Worm (Caenorhabditis elegans) whole organism, young adult: Measurements from ENCODE around the gene cut-3.
A peak's percentile ranks its signal among the peaks of the same experiment; 100 is the strongest.

Experiments used
- B0035.1 ChIP-seq: sonication (generic microtip); optimal IDR thresholded peaks from 2 replicates; lab custom pipeline; 2016; ENCODE audit warnings: missing genetic modification characterization, mild to moderate bottlenecking, missing compliant biosample characterization, missing genotype, missing genetic modification reagents
- B0261.1 ChIP-seq: sonication (generic microtip); optimal IDR thresholded peaks from 2 replicates; lab custom pipeline; 2016; ENCODE audit warnings: mild to moderate bottlenecking, missing genetic modification characterization, moderate library complexity, missing compliant biosample characterization
- B0336.3 ChIP-seq: fragments of 200-800 bp; sonication (Bioruptor generic); IDR thresholded peaks from 2 replicates; pipeline ENCODE4 v1.3.6; 2022; ENCODE audit warnings: missing genetic modification characterization, missing compliant biosample characterization
- D2030.7 ChIP-seq: fragments of 200-800 bp; sonication (Bioruptor generic); IDR thresholded peaks from 2 replicates; pipeline ENCODE4 v1.3.6; 2022; ENCODE audit warnings: missing genetic modification reagents, missing genetic modification characterization, missing compliant biosample characterization
- F22D6.2 ChIP-seq: sonication (generic microtip); optimal IDR thresholded peaks from 2 replicates; lab custom pipeline; 2016; ENCODE audit warnings: mild to moderate bottlenecking, missing genetic modification characterization, missing compliant biosample characterization
- F37B4.10 ChIP-seq: fragments of 200-800 bp; sonication (Bioruptor generic); IDR thresholded peaks from 2 replicates; pipeline ENCODE4 v1.3.6; 2022; ENCODE audit warnings: missing genetic modification characterization, missing compliant biosample characterization
- F57A8.1 ChIP-seq: fragments of 200-800 bp; sonication (Bioruptor generic); optimal IDR thresholded peaks from 2 replicates; lab custom pipeline; 2018; ENCODE audit warnings: mild to moderate bottlenecking, missing genetic modification characterization, moderate library complexity, missing compliant biosample characterization
- K12H6.12 ChIP-seq: fragments of 200-800 bp; sonication (Bioruptor generic); optimal IDR thresholded peaks from 2 replicates; lab custom pipeline; 2018; ENCODE audit warnings: mild to moderate bottlenecking, missing genetic modification characterization, missing compliant biosample characterization
- T26A5.8 ChIP-seq: sonication (generic microtip); optimal IDR thresholded peaks from 2 replicates; lab custom pipeline; 2016; ENCODE audit warnings: missing genetic modification characterization, missing compliant biosample characterization
- Y56A3A.18 ChIP-seq: fragments of 200-800 bp; sonication (Bioruptor generic); IDR thresholded peaks from 2 replicates; pipeline ENCODE4 v1.3.6; 2022; ENCODE audit warnings: missing genetic modification reagents, missing genetic modification characterization, missing compliant biosample characterization
- akir-1 ChIP-seq: fragments of 200-800 bp; sonication (Bioruptor generic); optimal IDR thresholded peaks from 2 replicates; lab custom pipeline; 2018; ENCODE audit warnings: mild to moderate bottlenecking, missing genetic modification characterization, moderate library complexity, missing compliant biosample characterization
- athp-1 ChIP-seq: sonication (generic microtip); optimal IDR thresholded peaks from 2 replicates; lab custom pipeline; 2017; ENCODE audit warnings: mild to moderate bottlenecking, missing genetic modification characterization, missing compliant biosample characterization
- attf-6 ChIP-seq: fragments of 200-800 bp; sonication (Bioruptor generic); IDR thresholded peaks from 2 replicates; pipeline ENCODE4 v1.3.6; 2022; ENCODE audit warnings: missing genetic modification reagents, missing genetic modification characterization, missing compliant biosample characterization
- bed-1 ChIP-seq: fragments of 200-800 bp; sonication (Bioruptor generic); IDR thresholded peaks from 2 replicates; pipeline ENCODE4 v1.3.6; 2022; ENCODE audit warnings: missing genetic modification reagents, missing genetic modification characterization, missing compliant biosample characterization
- bed-2 ChIP-seq: fragments of 200-800 bp; sonication (Bioruptor generic); IDR thresholded peaks from 2 replicates; pipeline ENCODE4 v1.3.6; 2022; ENCODE audit warnings: missing genetic modification reagents, missing genetic modification characterization, missing compliant biosample characterization
- ceh-27 ChIP-seq: fragments of 200-800 bp; sonication (Bioruptor generic); optimal IDR thresholded peaks from 2 replicates; lab custom pipeline; 2018; ENCODE audit warnings: mild to moderate bottlenecking, missing genetic modification characterization, moderate library complexity, missing compliant biosample characterization
- ceh-58 ChIP-seq: fragments of 200-800 bp; sonication (Bioruptor generic); IDR thresholded peaks from 2 replicates; pipeline ENCODE4 v1.3.6; 2022; ENCODE audit warnings: missing genetic modification characterization, missing compliant biosample characterization
- ceh-79 ChIP-seq: sonication (generic microtip); optimal IDR thresholded peaks from 2 replicates; lab custom pipeline; 2017; ENCODE audit warnings: mild to moderate bottlenecking, missing genetic modification characterization, missing compliant biosample characterization
- dpl-1 ChIP-seq: fragments of 150-350 bp; optimal IDR thresholded peaks from 2 replicates; lab custom pipeline; 2014; ENCODE audit warnings: missing biosample characterization, missing genetic modification reagents, missing genetic modification characterization
- efl-1 ChIP-seq: fragments of 150-350 bp; optimal IDR thresholded peaks from 2 replicates; lab custom pipeline; 2014; ENCODE audit warnings: missing biosample characterization, missing genetic modification reagents, missing genetic modification characterization
- ekl-4 ChIP-seq: fragments of 200-800 bp; sonication (Bioruptor generic); IDR thresholded peaks from 2 replicates; pipeline ENCODE4 v1.3.6; 2022; ENCODE audit warnings: missing genetic modification reagents, missing genetic modification characterization, missing compliant biosample characterization
- ets-4 ChIP-seq: fragments of 200-800 bp; sonication (Bioruptor generic); optimal IDR thresholded peaks from 2 replicates; lab custom pipeline; 2018; ENCODE audit warnings: mild to moderate bottlenecking, missing genetic modification characterization, missing compliant biosample characterization
- fkh-3 ChIP-seq: sonication (generic microtip); optimal IDR thresholded peaks from 2 replicates; lab custom pipeline; 2016; ENCODE audit warnings: mild to moderate bottlenecking, missing genetic modification characterization, missing compliant biosample characterization
- gei-17 ChIP-seq: fragments of 200-800 bp; sonication (Bioruptor generic); optimal IDR thresholded peaks from 2 replicates; lab custom pipeline; 2018; ENCODE audit warnings: mild to moderate bottlenecking, missing genetic modification characterization, missing compliant biosample characterization
- hmg-1.2 ChIP-seq: fragments of 200-800 bp; sonication (Bioruptor generic); IDR thresholded peaks from 2 replicates; pipeline ENCODE4 v1.3.6; 2022; ENCODE audit warnings: missing genetic modification reagents, missing genetic modification characterization, missing compliant biosample characterization
- let-526 ChIP-seq: fragments of 200-800 bp; sonication (Bioruptor generic); IDR thresholded peaks from 2 replicates; pipeline ENCODE4 v1.3.6; 2022; ENCODE audit warnings: missing genetic modification reagents, missing genetic modification characterization, missing compliant biosample characterization
- lin-26 ChIP-seq: fragments of 200-800 bp; sonication (Bioruptor generic); IDR thresholded peaks from 2 replicates; pipeline ENCODE4 v1.3.6; 2022; ENCODE audit warnings: missing genetic modification reagents, missing genetic modification characterization, missing compliant biosample characterization
- lin-40 ChIP-seq: sonication (generic microtip); optimal IDR thresholded peaks from 2 replicates; lab custom pipeline; 2016; ENCODE audit warnings: missing genetic modification characterization, mild to moderate bottlenecking, missing compliant biosample characterization, missing genotype, missing genetic modification reagents
- lsl-1 ChIP-seq: fragments of 200-800 bp; sonication (Bioruptor generic); optimal IDR thresholded peaks from 2 replicates; lab custom pipeline; 2018; ENCODE audit warnings: mild to moderate bottlenecking, missing genetic modification characterization, moderate library complexity, missing compliant biosample characterization
- mes-4 ChIP-seq: sonication (generic microtip); optimal IDR thresholded peaks from 2 replicates; lab custom pipeline; 2016; ENCODE audit warnings: missing genotype, missing genetic modification characterization, missing compliant biosample characterization
- nfya-1 ChIP-seq: sonication (generic microtip); optimal IDR thresholded peaks from 2 replicates; lab custom pipeline; 2017; ENCODE audit warnings: antibody characterized with exemption, missing compliant biosample characterization, missing genetic modification characterization, borderline replicate concordance; ENCODE audit not compliant: insufficient read depth
- nhr-179 ChIP-seq: sonication (generic microtip); optimal IDR thresholded peaks from 2 replicates; lab custom pipeline; 2016; ENCODE audit warnings: mild to moderate bottlenecking, missing genetic modification characterization, missing compliant biosample characterization
- nhr-80 ChIP-seq: sonication (generic microtip); optimal IDR thresholded peaks from 2 replicates; lab custom pipeline; 2016; ENCODE audit warnings: missing genetic modification characterization, missing compliant biosample characterization
- nhr-90 ChIP-seq: sonication (generic microtip); optimal IDR thresholded peaks from 2 replicates; lab custom pipeline; 2016; ENCODE audit warnings: missing genotype, mild to moderate bottlenecking, missing genetic modification characterization, missing compliant biosample characterization
- pha-4 ChIP-seq: fragments of 150-350 bp; sonication (generic microtip); optimal IDR thresholded peaks from 2 replicates; lab custom pipeline; 2014; ENCODE audit warnings: missing biosample characterization, missing genetic modification reagents, missing genetic modification characterization
- rpc-1 ChIP-seq, 2 experiments: fragments of 150-350 bp in 1 of 2; sonication (generic microtip) in 1 of 2; optimal IDR thresholded peaks; 2 replicates each; lab custom pipeline; 2014 to 2018; ENCODE audit warnings: missing biosample characterization in 1 of 2, missing genetic modification characterization in 1 of 2, missing genetic modification reagents in 1 of 2, missing genotype in 1 of 2
- sea-2 ChIP-seq: fragments of 200-800 bp; sonication (Bioruptor generic); IDR thresholded peaks from 2 replicates; pipeline ENCODE4 v1.3.6; 2022; ENCODE audit warnings: missing genetic modification characterization, missing compliant biosample characterization
- snpc-1.1 ChIP-seq: sonication (generic microtip); optimal IDR thresholded peaks from 2 replicates; lab custom pipeline; 2017; ENCODE audit warnings: missing genetic modification characterization, mild to moderate bottlenecking, missing compliant biosample characterization, antibody characterized with exemption, moderate library complexity, missing genotype, missing genetic modification reagents; ENCODE audit not compliant: insufficient read depth
- snpc-1.3 ChIP-seq: sonication (generic microtip); optimal IDR thresholded peaks from 2 replicates; lab custom pipeline; 2017; ENCODE audit warnings: missing genetic modification characterization, mild to moderate bottlenecking, missing compliant biosample characterization, antibody characterized with exemption, moderate library complexity, missing genotype, missing genetic modification reagents; ENCODE audit not compliant: insufficient read depth
- snpc-4 ChIP-seq, 5 experiments: fragments of 150-350 bp in 1 of 5; sonication (generic microtip) in 4 of 5; optimal IDR thresholded peaks; 2 replicates each; lab custom pipeline; 2014 to 2018; ENCODE audit warnings: missing genetic modification characterization in 5 of 5, missing biosample characterization in 3 of 5, antibody characterized with exemption in 2 of 5, mild to moderate bottlenecking in 2 of 5, missing compliant biosample characterization in 2 of 5, missing genotype in 2 of 5, moderate library complexity in 2 of 5, missing genetic modification reagents in 1 of 5
- somi-1 ChIP-seq: fragments of 200-800 bp; sonication (Bioruptor generic); optimal IDR thresholded peaks from 2 replicates; lab custom pipeline; 2018; ENCODE audit warnings: mild to moderate bottlenecking, missing genetic modification characterization, missing compliant biosample characterization
- tlf-1 ChIP-seq: fragments of 200-800 bp; sonication (Bioruptor generic); optimal IDR thresholded peaks from 2 replicates; lab custom pipeline; 2018; ENCODE audit warnings: mild to moderate bottlenecking, missing genetic modification characterization, missing compliant biosample characterization
- zfh-2 ChIP-seq: fragments of 200-800 bp; sonication (Bioruptor generic); conservative IDR thresholded peaks from 2 replicates; pipeline ENCODE4 v1.3.6; 2022; ENCODE audit warnings: missing genetic modification reagents, missing genetic modification characterization, missing compliant biosample characterization
- zim-3 ChIP-seq: sonication (generic microtip); optimal IDR thresholded peaks from 2 replicates; lab custom pipeline; 2017; ENCODE audit warnings: mild to moderate bottlenecking, missing genetic modification characterization, moderate library complexity, missing compliant biosample characterization
- ztf-18 ChIP-seq: sonication (generic microtip); optimal IDR thresholded peaks from 2 replicates; lab custom pipeline; 2016; ENCODE audit warnings: missing genotype, mild to moderate bottlenecking, missing genetic modification characterization, missing compliant biosample characterization
- ztf-26 ChIP-seq: sonication (generic microtip); optimal IDR thresholded peaks from 2 replicates; lab custom pipeline; 2017; ENCODE audit warnings: missing genetic modification characterization, missing compliant biosample characterization
- ztf-28 ChIP-seq: fragments of 200-800 bp; sonication (Bioruptor generic); IDR thresholded peaks from 2 replicates; pipeline ENCODE4 v1.3.6; 2022; ENCODE audit warnings: missing genetic modification reagents, missing genetic modification characterization, missing compliant biosample characterization
- ztf-6 ChIP-seq: fragments of 200-800 bp; sonication (Bioruptor generic); IDR thresholded peaks from 2 replicates; pipeline ENCODE4 v1.3.6; 2022; ENCODE audit warnings: missing genetic modification reagents, missing genetic modification characterization, missing compliant biosample characterization

cut-3 gene

ce11 chrII:8441519-8441918 lies 5.1 kb downstream of the cut-3 start (continued):
- TF ChIP-seq snpc-4 (GFP tag; optimal IDR thresholded peaks at IDR 0.05; lab: Kevin White, UChicago) = peak; percentile 59
- TF ChIP-seq snpc-4 (tag; optimal IDR thresholded peaks at IDR 0.05; lab: Kevin White, UChicago) = peak in 2 of 4 experiments; percentile 26 to 60
- peak; percentile 52 for TF ChIP-seq snpc-1.1 (tag; lab: Kevin White, UChicago)
- TF ChIP-seq B0035.1 (tag; lab: Kevin White, UChicago) = peak; percentile 69
- peak; percentile 98 for TF ChIP-seq lin-26
- TF ChIP-seq F22D6.2 (tag; lab: Kevin White, UChicago) = peak; percentile 39
- peak; percentile 88 for TF ChIP-seq mes-4 (tag; lab: Kevin White, UChicago)
- TF ChIP-seq ceh-58 (GFP tag; lab: Robert Waterston, UW) = peak; percentile 98
- no peak for TF ChIP-seq B0336.3 (GFP tag; lab: Robert Waterston, UW)
- TF ChIP-seq F57A8.1 (GFP tag; lab: Kevin White, UChicago) = peak; percentile 83
- 0 out of 2 replicates have a peak, but pooled peaks have one; percentile 75 for TF ChIP-seq F37B4.10 (GFP tag; lab: Robert Waterston, UW)
- TF ChIP-seq D2030.7 (GFP tag; lab: Robert Waterston, UW) = no peak
- TF ChIP-seq fkh-3 = peak; percentile 76
- TF ChIP-seq ets-4 = no peak
- TF ChIP-seq lin-40 (tag; lab: Kevin White, UChicago) = no peak
- TF ChIP-seq K12H6.12 (tag; lab: Kevin White, UChicago) = no peak
- TF ChIP-seq T26A5.8 (tag; lab: Kevin White, UChicago) = peak; percentile 97
- TF ChIP-seq ceh-79 = peak; percentile 87
- no peak for TF ChIP-seq pha-4 (tag; lab: Kevin White, UChicago)
- TF ChIP-seq nhr-80 (tag; lab: Kevin White, UChicago) = peak; percentile 14
- TF ChIP-seq rpc-1 (optimal IDR thresholded peaks at IDR 0.05; lab: Kevin White, UChicago) = peak; percentile 97
- TF ChIP-seq rpc-1 (tag; optimal IDR thresholded peaks at IDR 0.05; lab: Kevin White, UChicago) = peak; percentile 99
- TF ChIP-seq ztf-18 (tag; lab: Kevin White, UChicago) = peak; percentile 76
- TF ChIP-seq bed-2 (GFP tag; lab: Robert Waterston, UW) = no peak
- TF ChIP-seq dpl-1 (GFP tag; lab: Kevin White, UChicago) = no peak
- peak; percentile 44 for TF ChIP-seq lsl-1 (GFP tag; lab: Kevin White, UChicago)
- TF ChIP-seq bed-1 (GFP tag; lab: Robert Waterston, UW) = no peak
- TF ChIP-seq ceh-27 = peak; percentile 34
- peak; percentile 90 for TF ChIP-seq athp-1 (tag; lab: Kevin White, UChicago)
- peak; percentile 69; the same call in 1 of the 2 replicates for TF ChIP-seq attf-6 (GFP tag; lab: Robert Waterston, UW)
- no peak for TF ChIP-seq akir-1 (GFP tag; lab: Kevin White, UChicago)
- peak; percentile 41 for TF ChIP-seq tlf-1
- TF ChIP-seq snpc-1.3 (tag; lab: Kevin White, UChicago) = peak; percentile 88
- TF ChIP-seq Y56A3A.18 (GFP tag; lab: Robert Waterston, UW) = peak; percentile 59; the same call in 1 of the 2 replicates

- peak; percentile 29 for TF ChIP-seq ztf-26 (tag; lab: Kevin White, UChicago)
- no peak for TF ChIP-seq zfh-2
- TF ChIP-seq let-526 = no peak
- no peak for TF ChIP-seq hmg-1.2 (GFP tag; lab: Robert Waterston, UW)
- TF ChIP-seq B0035.1 (tag; lab: Kevin White, UChicago) = no peak
- no peak for TF ChIP-seq ztf-6
- no peak for TF ChIP-seq nhr-179 (tag; lab: Kevin White, UChicago)
- no peak for TF ChIP-seq zim-3
- TF ChIP-seq efl-1 (GFP tag; lab: Kevin White, UChicago) = no peak
- TF ChIP-seq gei-17 (GFP tag; lab: Kevin White, UChicago) = no peak
- TF ChIP-seq snpc-4 (GFP tag; optimal IDR thresholded peaks at IDR 0.05; lab: Kevin White, UChicago) = no peak
- TF ChIP-seq snpc-4 (tag; optimal IDR thresholded peaks at IDR 0.05; lab: Kevin White, UChicago) = no peak
- no peak for TF ChIP-seq B0261.1 (tag; lab: Kevin White, UChicago)
- peak; percentile 6 for TF ChIP-seq somi-1 (GFP tag; lab: Kevin White, UChicago)
- TF ChIP-seq nhr-90 (tag; lab: Kevin White, UChicago) = no peak
- TF ChIP-seq F22D6.2 (tag; lab: Kevin White, UChicago) = no peak
- TF ChIP-seq ekl-4 (GFP tag; lab: Robert Waterston, UW) = no peak
- TF ChIP-seq nfya-1 (tag; lab: Kevin White, UChicago) = no peak
- TF ChIP-seq ztf-28 (GFP tag; lab: Robert Waterston, UW) = no peak
- no peak for TF ChIP-seq sea-2 (GFP tag; lab: Robert Waterston, UW)
Measured at ce11 chrII:8440792-8441191, 5.8 kb downstream of the cut-3 start.
